Fruit fly (Drosophila melanogaster) whole organism, embryonic: ENCODE data around the gene CG15877.

Source experiments
- Aef1 ChIP-seq: fragments of 200-800 bp; sonication (Bioruptor generic); IDR thresholded peaks from 3 replicates; pipeline ENCODE4 v1.3.6; 2022; ENCODE audit warnings: missing biosample characterization, missing genetic modification characterization
- MBD-R2 ChIP-seq: fragments of 200-800 bp; sonication (Bioruptor generic); IDR thresholded peaks from 2 replicates; pipeline ENCODE4 v1.3.6; 2022; ENCODE audit warnings: missing biosample characterization, missing genetic modification characterization
- nau ChIP-seq: fragments of 200-800 bp; sonication (Bioruptor generic); optimal IDR thresholded peaks from 3 replicates; lab custom pipeline; 2017; ENCODE audit warnings: missing biosample characterization, mild to moderate bottlenecking, missing genetic modification characterization, missing genetic modification reagents

dm6 chr3L:2418769-2419168 is 41.4 kb upstream of the CG15877 start:
- TF ChIP-seq Aef1 (GFP tag; lab: Robert Waterston, UW) = peak; percentile 92
- peak; percentile 85 for TF ChIP-seq nau (GFP tag; lab: Kevin White, UChicago)
- peak; percentile 75; the same call in 1 of the 2 replicates for TF ChIP-seq MBD-R2 (GFP tag; lab: Robert Waterston, UW)
